Fruit fly (Drosophila melanogaster) whole organism, embryonic: ENCODE measurements around the gene PolQ.

Experiments used
- ATbp ChIP-seq: fragments of 200-800 bp; sonication (Bioruptor generic); optimal IDR thresholded peaks from 2 replicates; lab custom pipeline; 2017; ENCODE audit warnings: missing biosample characterization, mild to moderate bottlenecking, missing genetic modification characterization, missing genetic modification reagents
- Aef1 ChIP-seq: fragments of 200-800 bp; sonication (Bioruptor generic); IDR thresholded peaks from 3 replicates; pipeline ENCODE4 v1.3.6; 2022; ENCODE audit warnings: missing biosample characterization, missing genetic modification characterization
- Awh ChIP-seq: fragments of 200-800 bp; sonication (Bioruptor generic); IDR thresholded peaks from 2 replicates; pipeline ENCODE4, ENCODE4 v1.3.6; 2022; ENCODE audit warnings: missing biosample characterization, missing genetic modification characterization
- CG10979 ChIP-seq: fragments of 200-800 bp; sonication (Bioruptor generic); optimal IDR thresholded peaks from 2 replicates; lab custom pipeline; 2018; ENCODE audit warnings: missing biosample characterization, mild to moderate bottlenecking, missing genetic modification characterization, moderate library complexity
- CG11695 ChIP-seq: fragments of 200-800 bp; sonication (Bioruptor generic); IDR thresholded peaks from 3 replicates; pipeline ENCODE4 v1.3.6; 2022; ENCODE audit warnings: missing biosample characterization, missing genetic modification characterization
- CG11696 ChIP-seq: fragments of 200-800 bp; sonication (Bioruptor generic); IDR thresholded peaks from 2 replicates; pipeline ENCODE4 v1.3.6; 2022; ENCODE audit warnings: missing biosample characterization, missing genetic modification characterization
- CG12219 ChIP-seq: fragments of 200-800 bp; sonication (Bioruptor generic); optimal IDR thresholded peaks from 3 replicates; lab custom pipeline; 2018; ENCODE audit warnings: missing biosample characterization, mild to moderate bottlenecking, missing genetic modification characterization
- CG12236 ChIP-seq: fragments of 200-800 bp; sonication (Bioruptor generic); optimal IDR thresholded peaks from 2 replicates; lab custom pipeline; 2016; ENCODE audit warnings: missing biosample characterization, missing genetic modification characterization
- CG13424 ChIP-seq: fragments of 200-800 bp; sonication (Bioruptor generic); optimal IDR thresholded peaks from 2 replicates; lab custom pipeline; 2019; ENCODE audit warnings: missing biosample characterization, mild to moderate bottlenecking, missing genetic modification characterization, moderate library complexity
- CG13894 ChIP-seq: fragments of 200-800 bp; sonication (Bioruptor generic); optimal IDR thresholded peaks from 3 replicates; lab custom pipeline; 2018; ENCODE audit warnings: missing biosample characterization, mild to moderate bottlenecking, missing genetic modification characterization, moderate library complexity
- CG14667 ChIP-seq: fragments of 200-800 bp; sonication (Bioruptor generic); IDR thresholded peaks from 2 replicates; pipeline ENCODE4 v1.3.6; 2022; ENCODE audit warnings: missing biosample characterization, missing genetic modification characterization
- CG15269 ChIP-seq: fragments of 200-800 bp; sonication (Bioruptor generic); optimal IDR thresholded peaks from 2 replicates; lab custom pipeline; 2018; ENCODE audit warnings: missing biosample characterization, mild to moderate bottlenecking, missing genetic modification characterization, moderate library complexity
- CG15479 ChIP-seq: fragments of 200-800 bp; sonication (Bioruptor generic); optimal IDR thresholded peaks from 3 replicates; lab custom pipeline; 2019; ENCODE audit warnings: missing biosample characterization, mild to moderate bottlenecking, missing genetic modification characterization, moderate library complexity
- CG16779 ChIP-seq: fragments of 200-800 bp; sonication (Bioruptor generic); IDR thresholded peaks from 2 replicates; pipeline ENCODE4 v1.3.6; 2022; ENCODE audit warnings: missing biosample characterization, missing genetic modification characterization
- CG17361 ChIP-seq: fragments of 200-800 bp; sonication (Bioruptor generic); IDR thresholded peaks from 3 replicates; pipeline ENCODE4 v1.3.6; 2022; ENCODE audit warnings: missing biosample characterization, missing genetic modification characterization
- CG18262 ChIP-seq: fragments of 200-800 bp; optimal IDR thresholded peaks from 3 replicates; lab custom pipeline; 2019; ENCODE audit warnings: missing biosample characterization, mild to moderate bottlenecking, missing genetic modification characterization, moderate library complexity
- CG7357 ChIP-seq: fragments of 200-800 bp; sonication (Bioruptor generic); IDR thresholded peaks from 3 replicates; pipeline ENCODE4 v1.3.6; 2022; ENCODE audit warnings: missing biosample characterization, missing genetic modification characterization
- CG8089 ChIP-seq: fragments of 200-800 bp; sonication (Bioruptor generic); optimal IDR thresholded peaks from 3 replicates; lab custom pipeline; 2016; ENCODE audit warnings: missing biosample characterization, missing genetic modification characterization
- CG8290 ChIP-seq, 3 experiments: fragments of 200-800 bp; sonication (Bioruptor generic); optimal IDR thresholded peaks; 2 replicates each; lab custom pipeline; 2016 to 2019; ENCODE audit warnings: missing biosample characterization in 3 of 3, missing genetic modification characterization in 3 of 3, mild to moderate bottlenecking in 2 of 3, moderate library complexity in 1 of 3
- CTCF ChIP-seq: fragments of 200-800 bp; sonication (Bioruptor generic); optimal IDR thresholded peaks from 2 replicates; lab custom pipeline; 2017; ENCODE audit warnings: missing biosample characterization, mild to moderate bottlenecking, missing genetic modification characterization, moderate library complexity
- D19A ChIP-seq: fragments of 200-800 bp; optimal IDR thresholded peaks from 3 replicates; lab custom pipeline; 2019; ENCODE audit warnings: missing biosample characterization, mild to moderate bottlenecking, missing genetic modification characterization, moderate library complexity
- E2f1 ChIP-seq: fragments of 200-800 bp; sonication (Bioruptor generic); IDR thresholded peaks from 2 replicates; pipeline ENCODE4 v1.3.6; 2022; ENCODE audit warnings: missing biosample characterization, missing genetic modification characterization
- ERR ChIP-seq: fragments of 200-800 bp; sonication (Bioruptor generic); optimal IDR thresholded peaks from 2 replicates; lab custom pipeline; 2016; ENCODE audit warnings: missing biosample characterization, missing genetic modification characterization
- Eip74EF ChIP-seq, 2 experiments: fragments of 200-800 bp in 1 of 2; fragments of >200 bp in 1 of 2; sonication (Bioruptor generic) in 1 of 2; optimal IDR thresholded peaks; 2 replicates each; lab custom pipeline; 2017 to 2019; ENCODE audit warnings: missing biosample characterization in 2 of 2, missing genetic modification characterization in 2 of 2, mild to moderate bottlenecking in 1 of 2, moderate library complexity in 1 of 2
- Nf-YC ChIP-seq: fragments of 200-800 bp; optimal IDR thresholded peaks from 3 replicates; lab custom pipeline; 2019; ENCODE audit warnings: missing biosample characterization, mild to moderate bottlenecking, missing genetic modification characterization, moderate library complexity
- Oli ChIP-seq: fragments of 200-800 bp; sonication (Bioruptor generic); optimal IDR thresholded peaks from 2 replicates; lab custom pipeline; 2018; ENCODE audit warnings: missing biosample characterization, mild to moderate bottlenecking, missing genetic modification characterization, moderate library complexity
- PHDP ChIP-seq: fragments of 200-800 bp; sonication (Bioruptor generic); optimal IDR thresholded peaks from 3 replicates; lab custom pipeline; 2018; ENCODE audit warnings: missing biosample characterization, mild to moderate bottlenecking, missing genetic modification characterization, moderate library complexity
- Ptx1 ChIP-seq: fragments of 200-800 bp; sonication (Bioruptor generic); IDR thresholded peaks from 2 replicates; pipeline ENCODE4 v1.3.6; 2022; ENCODE audit warnings: missing biosample characterization, missing genetic modification characterization
- Side ChIP-seq: fragments of 200-800 bp; sonication (Bioruptor generic); optimal IDR thresholded peaks from 2 replicates; lab custom pipeline; 2016; ENCODE audit warnings: missing biosample characterization, missing genetic modification characterization
- al ChIP-seq: fragments of 200-800 bp; sonication (Bioruptor generic); IDR thresholded peaks from 2 replicates; pipeline ENCODE4 v1.3.6; 2022; ENCODE audit warnings: missing biosample characterization, missing genetic modification characterization
- aop ChIP-seq: fragments of 200-800 bp; sonication (Bioruptor generic); IDR thresholded peaks from 2 replicates; pipeline ENCODE4 v1.3.6; 2022; ENCODE audit warnings: missing biosample characterization, missing genetic modification characterization
- cad ChIP-seq: fragments of >200 bp; optimal IDR thresholded peaks from 2 replicates; lab custom pipeline; 2017; ENCODE audit warnings: missing biosample characterization, missing genetic modification characterization
- dan ChIP-seq: fragments of 200-800 bp; sonication (Bioruptor generic); IDR thresholded peaks from 2 replicates; pipeline ENCODE4 v1.3.6; 2022; ENCODE audit warnings: missing biosample characterization, missing genetic modification characterization
- dpn ChIP-seq, 2 experiments: fragments of 200-800 bp; sonication (Bioruptor generic); optimal IDR thresholded peaks; 3 replicates each; lab custom pipeline; 2016; ENCODE audit warnings: missing biosample characterization in 2 of 2, missing genetic modification characterization in 2 of 2
- ewg ChIP-seq: fragments of 200-800 bp; sonication (Bioruptor generic); optimal IDR thresholded peaks from 3 replicates; lab custom pipeline; 2017; ENCODE audit warnings: mild to moderate bottlenecking, missing biosample characterization, missing genetic modification reagents, missing genetic modification characterization
- gcm2 ChIP-seq: fragments of 200-800 bp; sonication (Bioruptor generic); optimal IDR thresholded peaks from 2 replicates; lab custom pipeline; 2016; ENCODE audit warnings: missing biosample characterization, missing genetic modification characterization
- grau ChIP-seq: fragments of 200-800 bp; optimal IDR thresholded peaks from 3 replicates; lab custom pipeline; 2019; ENCODE audit warnings: missing biosample characterization, mild to moderate bottlenecking, missing genetic modification characterization, moderate library complexity
- her ChIP-seq: fragments of 200-800 bp; sonication (Bioruptor generic); optimal IDR thresholded peaks from 2 replicates; lab custom pipeline; 2016; ENCODE audit warnings: missing biosample characterization, missing genetic modification characterization
- lab ChIP-seq: fragments of 200-800 bp; sonication (Bioruptor generic); optimal IDR thresholded peaks from 3 replicates; lab custom pipeline; 2017; ENCODE audit warnings: missing biosample characterization, missing genetic modification characterization, mild to moderate bottlenecking, moderate library complexity, missing genetic modification reagents
- onecut ChIP-seq: fragments of 200-800 bp; sonication (Bioruptor generic); IDR thresholded peaks from 2 replicates; pipeline ENCODE4 v1.3.6; 2022; ENCODE audit warnings: missing biosample characterization, missing genetic modification characterization
- pb ChIP-seq: fragments of 200-800 bp; sonication (Bioruptor generic); optimal IDR thresholded peaks from 3 replicates; lab custom pipeline; 2016; ENCODE audit warnings: missing biosample characterization, missing genetic modification characterization
- rib ChIP-seq: fragments of 200-800 bp; sonication (Bioruptor generic); IDR thresholded peaks from 2 replicates; pipeline ENCODE4 v1.3.6; 2022; ENCODE audit warnings: missing biosample characterization, missing genetic modification characterization
- salm ChIP-seq: fragments of 200-800 bp; sonication (Bioruptor generic); optimal IDR thresholded peaks from 2 replicates; lab custom pipeline; 2018; ENCODE audit warnings: missing biosample characterization, mild to moderate bottlenecking, missing genetic modification characterization
- sd ChIP-seq: fragments of 200-800 bp; sonication (Bioruptor generic); optimal IDR thresholded peaks from 3 replicates; lab custom pipeline; 2018; ENCODE audit warnings: missing biosample characterization, mild to moderate bottlenecking, missing genetic modification characterization, moderate library complexity
- sens ChIP-seq: fragments of 200-800 bp; sonication (Bioruptor generic); peaks from one replicate; lab custom pipeline; 2016; ENCODE audit warnings: missing biosample characterization, missing genetic modification characterization
- slp2 ChIP-seq: fragments of 200-800 bp; sonication (Bioruptor generic); optimal IDR thresholded peaks from 2 replicates; lab custom pipeline; 2016; ENCODE audit warnings: missing biosample characterization, missing genetic modification characterization
- ssp ChIP-seq: fragments of 200-800 bp; sonication (Bioruptor generic); IDR thresholded peaks from 2 replicates; pipeline ENCODE4 v1.3.6; 2022; ENCODE audit warnings: missing biosample characterization, missing genetic modification characterization
- wek ChIP-seq: fragments of 200-800 bp; sonication (Bioruptor generic); optimal IDR thresholded peaks from 3 replicates; lab custom pipeline; 2018; ENCODE audit warnings: missing biosample characterization, mild to moderate bottlenecking, missing genetic modification characterization, moderate library complexity

Gene PolQ

DNA sequence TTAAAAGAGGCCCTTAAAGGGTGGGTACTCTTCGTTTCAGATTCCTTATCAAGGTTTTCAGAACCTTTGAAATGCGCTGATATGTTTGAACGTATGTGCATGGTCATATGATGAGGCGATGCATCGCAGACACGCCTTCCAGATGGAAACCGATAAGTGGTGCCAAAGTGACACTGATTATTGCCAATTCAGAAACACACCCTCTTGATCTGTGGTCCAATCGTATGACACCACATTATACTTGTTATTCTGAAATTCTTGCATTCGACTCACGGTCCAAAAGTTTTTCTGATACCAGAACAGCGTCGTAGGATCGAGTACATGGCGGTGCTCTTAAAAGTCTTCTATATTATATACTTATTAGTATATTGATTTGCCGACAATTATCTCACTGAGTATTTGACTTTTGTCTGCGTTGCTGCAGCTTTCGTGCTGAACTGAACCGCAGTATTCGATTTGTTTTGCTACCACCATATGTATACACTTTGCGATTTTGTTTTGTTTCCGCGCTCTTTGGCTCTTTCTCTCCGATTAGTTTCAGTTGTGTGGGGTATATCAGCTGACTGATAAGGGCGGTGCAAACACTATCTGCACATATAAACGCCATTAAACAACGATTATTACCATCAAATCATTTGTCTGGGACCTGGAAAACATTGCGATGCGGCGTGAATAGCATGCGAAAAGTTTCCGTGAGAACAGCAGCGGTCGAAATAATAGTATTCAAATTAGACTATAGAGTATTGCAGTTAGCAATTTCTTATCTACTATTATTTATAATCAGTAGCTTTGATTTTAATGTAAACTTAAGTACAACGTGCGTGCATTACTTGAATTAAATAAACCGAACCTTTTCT lies 8.5 kb upstream of the PolQ start (continued):
- TF ChIP-seq CG13424 (tag; lab: Kevin White, UChicago) (no peak), onecut (GFP tag; lab: Robert Waterston, UW) (no peak), pb (no peak), Side (GFP tag; lab: Kevin White, UChicago) (no peak), CG14667 (GFP tag; lab: Robert Waterston, UW) (no peak), CG8089 (GFP tag; lab: Kevin White, UChicago) (no peak), CG16779 (GFP tag; lab: Robert Waterston, UW) (no peak), dpn (GFP tag; optimal IDR thresholded peaks at IDR 0.05; lab: Kevin White, UChicago) (no peak), wek (GFP tag; lab: Kevin White, UChicago) (no peak), ERR (GFP tag; lab: Kevin White, UChicago) (no peak), CG12219 (GFP tag; lab: Kevin White, UChicago) (no peak), al (GFP tag; lab: Robert Waterston, UW) (no peak), sens (GFP tag; lab: Kevin White, UChicago) (peak; percentile 3), cad (GFP tag; lab: Kevin White, UChicago) (no peak), Aef1 (GFP tag; lab: Robert Waterston, UW) (no peak), gcm2 (GFP tag; lab: Kevin White, UChicago) (no peak), rib (GFP tag; lab: Robert Waterston, UW) (no peak), Awh (GFP tag; lab: Robert Waterston, UW) (no peak), PHDP (tag; lab: Kevin White, UChicago) (peak; percentile 6), CG7357 (GFP tag; lab: Robert Waterston, UW) (no peak), ssp (GFP tag; lab: Robert Waterston, UW) (no peak), CTCF (GFP tag; lab: Kevin White, UChicago) (no peak), E2f1 (GFP tag; lab: Robert Waterston, UW) (no peak), CG12236 (GFP tag; lab: Kevin White, UChicago) (no peak), CG11696 (GFP tag; lab: Robert Waterston, UW) (0 out of 2 replicates have a peak, but pooled peaks have one; percentile 11)

DNA sequence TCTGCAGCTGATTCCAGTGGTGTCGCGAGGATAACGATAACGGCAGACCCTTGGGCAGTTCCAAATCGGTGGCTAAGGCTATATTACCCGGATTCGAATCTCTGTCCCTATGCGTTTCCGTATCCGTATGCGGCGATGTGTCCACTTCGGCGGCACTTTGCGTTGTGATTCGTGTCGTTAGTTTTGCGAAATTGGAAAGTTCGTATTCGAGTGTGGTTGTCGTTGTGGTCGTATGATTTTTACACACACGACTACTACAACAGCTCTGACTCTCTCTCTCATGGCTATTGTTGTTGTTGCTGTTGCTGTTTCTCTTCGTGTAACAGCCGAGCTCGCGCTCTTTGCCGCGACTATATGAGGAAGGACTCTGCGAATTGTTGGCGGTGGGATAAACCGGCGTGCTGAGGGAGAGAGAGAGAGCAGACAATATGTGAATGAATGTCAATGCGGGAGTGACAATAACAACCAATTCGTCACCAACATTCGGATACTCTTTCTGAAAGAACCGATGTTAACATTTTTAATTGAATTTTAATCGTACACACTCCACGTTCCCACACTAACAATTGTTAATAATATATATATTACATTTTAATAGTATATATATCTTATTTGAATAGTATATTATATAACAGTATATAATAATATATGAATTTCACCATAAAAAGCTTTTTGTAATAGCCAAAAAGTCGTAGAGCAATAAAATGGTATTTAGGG lies 7.7 kb upstream of the PolQ start:
- TF ChIP-seq D19A (tag; lab: Kevin White, UChicago) = peak; percentile 98
- peak; percentile 43 for TF ChIP-seq grau (tag; lab: Kevin White, UChicago)
- no peak for TF ChIP-seq slp2 (GFP tag; lab: Kevin White, UChicago)
- TF ChIP-seq CG10979 (tag; lab: Kevin White, UChicago) = peak; percentile 36
- peak; percentile 38 for TF ChIP-seq sd (tag; lab: Kevin White, UChicago)
- no peak for TF ChIP-seq Eip74EF (GFP tag; optimal IDR thresholded peaks at IDR 0.05; lab: Kevin White, UChicago)
- TF ChIP-seq Nf-YC (tag; lab: Kevin White, UChicago) = no peak
- TF ChIP-seq CG18262 (tag; lab: Kevin White, UChicago) = peak; percentile 57
- TF ChIP-seq her = no peak
- TF ChIP-seq CG15479 (GFP tag; lab: Kevin White, UChicago) = peak; percentile 80
- TF ChIP-seq aop (GFP tag; lab: Robert Waterston, UW) = no peak
- TF ChIP-seq Ptx1 (GFP tag; lab: Robert Waterston, UW) = peak; percentile 13; the same call in 1 of the 2 replicates
- peak; percentile 94 for TF ChIP-seq CG13894 (tag; lab: Kevin White, UChicago)
- TF ChIP-seq ATbp (GFP tag; lab: Kevin White, UChicago) = peak; percentile 9
- TF ChIP-seq salm = no peak
- TF ChIP-seq lab = peak; percentile 48
- no peak for TF ChIP-seq dan
- TF ChIP-seq CG11695 (GFP tag; lab: Robert Waterston, UW) = 0 out of 3 replicates have a peak, but pooled peaks have one; percentile 36
- no peak for TF ChIP-seq CG8290 (GFP tag; optimal IDR thresholded peaks at IDR 0.05; lab: Kevin White, UChicago)
- TF ChIP-seq CG8290 (tag; optimal IDR thresholded peaks at IDR 0.05; lab: Kevin White, UChicago) = peak in 1 of 2 experiments; percentile 33
- peak; percentile 49 for TF ChIP-seq CG15269
- no peak for TF ChIP-seq ewg (GFP tag; lab: Kevin White, UChicago)
- TF ChIP-seq CG17361 (GFP tag; lab: Robert Waterston, UW) = peak; percentile 42; the same call in 2 of the 3 replicates
- TF ChIP-seq Oli (tag; lab: Kevin White, UChicago) = peak; percentile 36
